Worm (Caenorhabditis elegans) whole organism, early embryonic: ENCODE data around the gene C49C3.6.

Source experiments
- B0310.2 ChIP-seq: sonication (generic microtip); optimal IDR thresholded peaks from 2 replicates; lab custom pipeline; 2016; ENCODE audit warnings: mild to moderate bottlenecking, missing genetic modification characterization, missing compliant biosample characterization
- ceh-13 ChIP-seq: fragments of 200-800 bp; sonication (Bioruptor generic); optimal IDR thresholded peaks from 2 replicates; lab custom pipeline; 2018; ENCODE audit warnings: mild to moderate bottlenecking, missing genetic modification characterization, missing compliant biosample characterization
- hmbx-1 ChIP-seq: sonication (generic microtip); optimal IDR thresholded peaks from 2 replicates; lab custom pipeline; 2016; ENCODE audit warnings: mild to moderate bottlenecking, missing genetic modification characterization, missing compliant biosample characterization

- TF ChIP-seq hmbx-1 (tag; lab: Kevin White, UChicago) (no peak), ceh-13 (GFP tag; lab: Kevin White, UChicago) (no peak), B0310.2 (tag; lab: Kevin White, UChicago) (no peak)
Measured at ce11 chrIV:17338920-17339510, 7.7 kb downstream of the C49C3.6 start, which contains the start of gene C49C3.10.
